Worm (Caenorhabditis elegans) whole organism, L1 larva: ENCODE results near the gene F46B3.16.

ENCODE experiments used
- aly-2 ChIP-seq: fragments of 150-350 bp; optimal IDR thresholded peaks from 2 replicates; lab custom pipeline; 2014; ENCODE audit warnings: missing biosample characterization, missing genetic modification characterization
- nhr-11 ChIP-seq: fragments of 150-350 bp; optimal IDR thresholded peaks from 2 replicates; lab custom pipeline; 2014; ENCODE audit warnings: missing biosample characterization, missing genetic modification characterization
- sptf-1 ChIP-seq: fragments of 150-350 bp; optimal IDR thresholded peaks from 2 replicates; lab custom pipeline; 2014; ENCODE audit warnings: missing biosample characterization, missing genetic modification characterization
- unc-62 ChIP-seq: fragments of 150-350 bp; optimal IDR thresholded peaks from 2 replicates; lab custom pipeline; 2014; ENCODE audit warnings: missing biosample characterization, missing genetic modification reagents, missing genetic modification characterization

ce11 chrV:20597076-20597475, 37.4 kb upstream of the F46B3.16 start, which contains the start of gene F46B3.1:
- TF ChIP-seq aly-2 (tag; lab: Kevin White, UChicago) (no peak), unc-62 (no peak), nhr-11 (no peak), sptf-1 (tag; lab: Kevin White, UChicago) (no peak)
